Fruit fly (Drosophila melanogaster) whole organism, embryonic: ENCODE data around the gene CG12661.
A peak's percentile ranks its signal among the peaks of the same experiment; 100 is the strongest.

Experiments used
- Asciz ChIP-seq: fragments of 200-800 bp; sonication (Bioruptor generic); optimal IDR thresholded peaks from 2 replicates; lab custom pipeline; 2017; ENCODE audit warnings: missing biosample characterization, mild to moderate bottlenecking, missing genetic modification characterization, missing genetic modification reagents
- B-H2 ChIP-seq: fragments of 200-800 bp; sonication (Bioruptor generic); optimal IDR thresholded peaks from 2 replicates; lab custom pipeline; 2018; ENCODE audit warnings: missing biosample characterization, mild to moderate bottlenecking, missing genetic modification characterization
- CG1024 ChIP-seq: fragments of 200-800 bp; sonication (Bioruptor generic); IDR thresholded peaks from 2 replicates; pipeline ENCODE4 v1.3.6; 2022; ENCODE audit warnings: missing biosample characterization, missing genetic modification characterization
- CG10431 ChIP-seq: fragments of 200-800 bp; sonication (Bioruptor generic); optimal IDR thresholded peaks from 3 replicates; lab custom pipeline; 2018; ENCODE audit warnings: missing biosample characterization, mild to moderate bottlenecking, missing genetic modification characterization
- CG13624 ChIP-seq: fragments of 200-800 bp; sonication (Bioruptor generic); optimal IDR thresholded peaks from 2 replicates; lab custom pipeline; 2016; ENCODE audit warnings: missing biosample characterization, missing genetic modification characterization
- CG16815 ChIP-seq: fragments of 200-800 bp; sonication (Bioruptor generic); optimal IDR thresholded peaks from 3 replicates; lab custom pipeline; 2017; ENCODE audit warnings: missing biosample characterization, mild to moderate bottlenecking, missing genetic modification characterization
- CG17359 ChIP-seq: fragments of 200-800 bp; sonication (Bioruptor generic); optimal IDR thresholded peaks from 3 replicates; lab custom pipeline; 2018; ENCODE audit warnings: missing biosample characterization, mild to moderate bottlenecking, missing genetic modification characterization, moderate library complexity
- CG17802 ChIP-seq: fragments of 200-800 bp; sonication (Bioruptor generic); optimal IDR thresholded peaks from 2 replicates; lab custom pipeline; 2018; ENCODE audit warnings: missing biosample characterization, mild to moderate bottlenecking, missing genetic modification characterization, moderate library complexity
- CG18599 ChIP-seq: fragments of 200-800 bp; sonication (Bioruptor generic); optimal IDR thresholded peaks from 3 replicates; lab custom pipeline; 2017; ENCODE audit warnings: missing biosample characterization, missing genetic modification characterization, mild to moderate bottlenecking, moderate library complexity, missing genetic modification reagents
- CG3838 ChIP-seq: fragments of 200-800 bp; sonication (Bioruptor generic); optimal IDR thresholded peaks from 3 replicates; lab custom pipeline; 2016; ENCODE audit warnings: missing biosample characterization, missing genetic modification characterization
- CG7357 ChIP-seq: fragments of 200-800 bp; sonication (Bioruptor generic); IDR thresholded peaks from 3 replicates; pipeline ENCODE4 v1.3.6; 2022; ENCODE audit warnings: missing biosample characterization, missing genetic modification characterization
- CG7928 ChIP-seq: fragments of 200-800 bp; sonication (Bioruptor generic); optimal IDR thresholded peaks from 2 replicates; lab custom pipeline; 2017; ENCODE audit warnings: missing biosample characterization, mild to moderate bottlenecking, missing genetic modification characterization
- CG8281 ChIP-seq: fragments of 200-800 bp; sonication (Bioruptor generic); optimal IDR thresholded peaks from 2 replicates; lab custom pipeline; 2018; ENCODE audit warnings: missing biosample characterization, mild to moderate bottlenecking, missing genetic modification characterization, moderate library complexity
- CG8290 ChIP-seq, 3 experiments: fragments of 200-800 bp; sonication (Bioruptor generic); optimal IDR thresholded peaks; 2 replicates each; lab custom pipeline; 2016 to 2019; ENCODE audit warnings: missing biosample characterization in 3 of 3, missing genetic modification characterization in 3 of 3, mild to moderate bottlenecking in 2 of 3, moderate library complexity in 1 of 3
- CG9437 ChIP-seq: fragments of 200-800 bp; sonication (Bioruptor generic); optimal IDR thresholded peaks from 2 replicates; lab custom pipeline; 2018; ENCODE audit warnings: missing biosample characterization, mild to moderate bottlenecking, missing genetic modification characterization
- Drgx ChIP-seq: fragments of 200-800 bp; sonication (Bioruptor generic); IDR thresholded peaks from 2 replicates; pipeline ENCODE4 v1.3.6; 2022; ENCODE audit warnings: missing biosample characterization, missing genetic modification characterization
- E2f1 ChIP-seq: fragments of 200-800 bp; sonication (Bioruptor generic); IDR thresholded peaks from 2 replicates; pipeline ENCODE4 v1.3.6; 2022; ENCODE audit warnings: missing biosample characterization, missing genetic modification characterization
- Elba2 ChIP-seq: fragments of 200-800 bp; sonication (Bioruptor generic); optimal IDR thresholded peaks from 3 replicates; lab custom pipeline; 2016; ENCODE audit warnings: missing biosample characterization, missing genetic modification characterization
- Gsc ChIP-seq: fragments of 200-800 bp; sonication (Bioruptor generic); IDR thresholded peaks from 2 replicates; pipeline ENCODE4 v1.3.6; 2022; ENCODE audit warnings: missing biosample characterization, missing genetic modification characterization
- H15 ChIP-seq: fragments of 200-800 bp; sonication (Bioruptor generic); IDR thresholded peaks from 3 replicates; pipeline ENCODE4 v1.3.6; 2022; ENCODE audit warnings: missing biosample characterization, missing genetic modification characterization
- HLH4C ChIP-seq: fragments of 200-800 bp; sonication (Bioruptor generic); IDR thresholded peaks from 3 replicates; pipeline ENCODE4 v1.3.6; 2022; ENCODE audit warnings: missing biosample characterization, missing genetic modification characterization; ENCODE audit not compliant: partially characterized antibody
- MESR4 ChIP-seq: fragments of 200-800 bp; sonication (Bioruptor generic); optimal IDR thresholded peaks from 2 replicates; lab custom pipeline; 2018; ENCODE audit warnings: missing biosample characterization, mild to moderate bottlenecking, missing genetic modification characterization, moderate library complexity
- NfI ChIP-seq: fragments of 200-800 bp; sonication (Bioruptor generic); optimal IDR thresholded peaks from 3 replicates; lab custom pipeline; 2018; ENCODE audit warnings: missing biosample characterization, mild to moderate bottlenecking, missing genetic modification characterization, moderate library complexity
- ac ChIP-seq: fragments of 200-800 bp; sonication (Bioruptor generic); optimal IDR thresholded peaks from 3 replicates; lab custom pipeline; 2017; ENCODE audit warnings: missing biosample characterization, mild to moderate bottlenecking, missing genetic modification characterization
- chif ChIP-seq, 2 experiments: fragments of 200-800 bp; sonication (Bioruptor generic); optimal IDR thresholded peaks; 3 replicates each; lab custom pipeline; 2016; ENCODE audit warnings: missing biosample characterization in 2 of 2, missing genetic modification characterization in 2 of 2
- chm ChIP-seq: fragments of 200-800 bp; sonication (Bioruptor generic); IDR thresholded peaks from 2 replicates; pipeline ENCODE4 v1.3.6; 2022; ENCODE audit warnings: missing biosample characterization, missing genetic modification characterization
- crc ChIP-seq: fragments of 200-800 bp; sonication (Bioruptor generic); optimal IDR thresholded peaks from 2 replicates; lab custom pipeline; 2016; ENCODE audit warnings: missing biosample characterization, missing genetic modification characterization
- crol ChIP-seq: fragments of 200-800 bp; sonication (Bioruptor generic); IDR thresholded peaks from 2 replicates; pipeline ENCODE4 v1.3.6; 2022; ENCODE audit warnings: missing biosample characterization, missing genetic modification characterization
- crp ChIP-seq, 2 experiments: fragments of 200-800 bp; sonication (Bioruptor generic); optimal IDR thresholded peaks; 2 replicates in 1 of 2; 3 replicates in 1 of 2; lab custom pipeline; 2017; ENCODE audit warnings: missing biosample characterization in 2 of 2, missing genetic modification characterization in 2 of 2, mild to moderate bottlenecking in 1 of 2, moderate library complexity in 1 of 2
- dm ChIP-seq: fragments of 200-800 bp; sonication (Bioruptor generic); optimal IDR thresholded peaks from 3 replicates; lab custom pipeline; 2016; ENCODE audit warnings: missing biosample characterization, missing genetic modification characterization
- dmrt99B ChIP-seq: fragments of 200-800 bp; sonication (Bioruptor generic); optimal IDR thresholded peaks from 2 replicates; lab custom pipeline; 2018; ENCODE audit warnings: missing biosample characterization, mild to moderate bottlenecking, missing genetic modification characterization, moderate library complexity
- en ChIP-seq: fragments of 200-800 bp; sonication (Bioruptor generic); optimal IDR thresholded peaks from 2 replicates; lab custom pipeline; 2016; ENCODE audit warnings: missing biosample characterization, missing genetic modification characterization
- fd96Cb ChIP-seq: fragments of 200-800 bp; sonication (Bioruptor generic); optimal IDR thresholded peaks from 2 replicates; lab custom pipeline; 2018; ENCODE audit warnings: missing biosample characterization, mild to moderate bottlenecking, missing genetic modification characterization, moderate library complexity
- gce ChIP-seq: fragments of 200-800 bp; sonication (Bioruptor generic); IDR thresholded peaks from 3 replicates; pipeline ENCODE4 v1.3.6; 2022; ENCODE audit warnings: missing biosample characterization, missing genetic modification characterization
- gt ChIP-seq: fragments of 200-800 bp; sonication (Bioruptor generic); IDR thresholded peaks from 2 replicates; pipeline ENCODE4 v1.3.6; 2022; ENCODE audit warnings: missing biosample characterization, missing genetic modification characterization
- lmd ChIP-seq: fragments of 200-800 bp; sonication (Bioruptor generic); IDR thresholded peaks from 2 replicates; pipeline ENCODE4 v1.3.6; 2022; ENCODE audit warnings: missing biosample characterization, missing genetic modification characterization
- lov ChIP-seq, 2 experiments: fragments of 200-800 bp in 1 of 2; fragments of >200 bp in 1 of 2; sonication (Bioruptor generic) in 1 of 2; IDR thresholded peaks in 1 of 2; optimal IDR thresholded peaks in 1 of 2; 2 replicates in 1 of 2; 3 replicates in 1 of 2; pipeline versions ENCODE4 v1.3.6 to Lab custom; 2017 to 2022; ENCODE audit warnings: missing biosample characterization in 1 of 2, missing genetic modification characterization in 1 of 2
- otp ChIP-seq: fragments of 200-800 bp; sonication (Bioruptor generic); IDR thresholded peaks from 3 replicates; pipeline ENCODE4, ENCODE4 v1.3.6; 2022; ENCODE audit warnings: missing biosample characterization, missing genetic modification characterization
- pita ChIP-seq: fragments of 200-800 bp; sonication (Bioruptor generic); optimal IDR thresholded peaks from 2 replicates; lab custom pipeline; 2017; ENCODE audit warnings: missing biosample characterization, mild to moderate bottlenecking, missing genetic modification characterization
- pum ChIP-seq: fragments of 200-800 bp; sonication (Bioruptor generic); optimal IDR thresholded peaks from 2 replicates; lab custom pipeline; 2016; ENCODE audit warnings: missing biosample characterization, missing genetic modification characterization
- sens ChIP-seq: fragments of 200-800 bp; sonication (Bioruptor generic); peaks from one replicate; lab custom pipeline; 2016; ENCODE audit warnings: missing biosample characterization, missing genetic modification characterization
- sim ChIP-seq: fragments of 200-800 bp; sonication (Bioruptor generic); IDR thresholded peaks from 2 replicates; pipeline ENCODE4 v1.3.6; 2022; ENCODE audit warnings: missing biosample characterization, missing genetic modification characterization
- tin ChIP-seq: fragments of 200-800 bp; sonication (Bioruptor generic); optimal IDR thresholded peaks from 3 replicates; lab custom pipeline; 2016; ENCODE audit warnings: missing biosample characterization, missing genetic modification characterization
- tna ChIP-seq: fragments of 200-800 bp; sonication (Bioruptor generic); IDR thresholded peaks from 2 replicates; pipeline ENCODE4 v1.3.6; 2022; ENCODE audit warnings: missing biosample characterization, missing genetic modification characterization; ENCODE audit not compliant: partially characterized antibody
- toy ChIP-seq: fragments of 200-800 bp; sonication (Bioruptor generic); IDR thresholded peaks from 2 replicates; pipeline ENCODE4 v1.3.6; 2022; ENCODE audit warnings: missing biosample characterization, missing genetic modification characterization
- unpg ChIP-seq: fragments of 200-800 bp; sonication (Bioruptor generic); optimal IDR thresholded peaks from 3 replicates; lab custom pipeline; 2018; ENCODE audit warnings: missing biosample characterization, mild to moderate bottlenecking, missing genetic modification characterization, moderate library complexity
- usp ChIP-seq: fragments of >200 bp; optimal IDR thresholded peaks from 2 replicates; lab custom pipeline; 2017; ENCODE audit warnings: missing biosample characterization, missing genetic modification characterization
- z ChIP-seq: fragments of 200-800 bp; sonication (Bioruptor generic); IDR thresholded peaks from 3 replicates; pipeline ENCODE4 v1.3.6; 2022; ENCODE audit warnings: missing biosample characterization, missing genetic modification characterization

Gene CG12661

DNA sequence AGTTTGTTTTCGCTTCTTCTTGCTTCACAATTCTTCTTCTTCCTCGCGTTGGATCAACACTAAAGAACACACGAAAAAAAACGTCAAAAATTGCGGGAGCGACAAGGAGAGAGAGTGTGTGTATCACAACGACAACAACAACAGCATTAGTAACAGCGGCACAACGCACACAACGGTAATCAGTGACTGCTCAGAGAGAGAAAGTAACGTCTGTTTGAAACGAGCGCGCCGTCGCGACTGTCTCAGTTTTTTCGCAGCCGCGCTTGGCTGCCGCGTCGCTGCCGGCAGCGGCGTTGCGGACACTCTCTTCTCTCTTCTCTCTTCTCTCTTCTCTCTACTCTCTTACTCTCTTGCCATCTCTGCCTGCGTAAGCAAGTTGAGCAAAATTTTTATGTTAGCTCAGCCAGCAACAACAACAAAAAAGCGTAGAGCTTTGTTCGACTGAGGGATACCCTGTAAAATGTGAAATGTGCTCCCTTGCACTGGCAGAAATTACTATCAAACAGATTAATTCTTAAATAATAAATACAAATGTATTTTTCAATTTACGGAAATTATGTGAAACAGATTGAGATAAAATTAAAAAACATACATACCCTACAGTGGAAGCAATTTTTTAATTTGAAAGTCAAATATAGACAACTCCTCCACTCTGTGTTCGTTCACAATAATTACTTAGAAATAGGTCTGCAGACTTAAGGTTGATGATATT, 31.8 kb downstream of the CG12661 start (continued):
- TF ChIP-seq lov (optimal IDR thresholded peaks at IDR 0.05; lab: Kevin White, UChicago) = no peak
- no peak for TF ChIP-seq lov (GFP tag; IDR thresholded peaks at IDR 0.05; lab: Robert Waterston, UW)
- TF ChIP-seq crp (GFP tag; optimal IDR thresholded peaks at IDR 0.05; lab: Kevin White, UChicago) = peak in 1 of 2 experiments; percentile 18
- TF ChIP-seq crc (GFP tag; lab: Kevin White, UChicago) = no peak
- peak; percentile 53 for TF ChIP-seq tin
- TF ChIP-seq CG10431 (GFP tag; lab: Kevin White, UChicago) = peak; percentile 31
- 0 out of 2 replicates have a peak, but pooled peaks have one; percentile 37 for TF ChIP-seq CG1024 (GFP tag; lab: Robert Waterston, UW)
- TF ChIP-seq z (GFP tag; lab: Robert Waterston, UW) = 0 out of 3 replicates have a peak, but pooled peaks have one; percentile 36
- TF ChIP-seq chm (GFP tag; lab: Robert Waterston, UW) = peak; percentile 49
- peak; percentile 41 for TF ChIP-seq CG16815 (GFP tag; lab: Kevin White, UChicago)
- peak; percentile 90 for TF ChIP-seq sens (GFP tag; lab: Kevin White, UChicago)
- TF ChIP-seq en = no peak
- peak; percentile 15 for TF ChIP-seq pum (GFP tag; lab: Kevin White, UChicago)
- TF ChIP-seq Elba2 (GFP tag; lab: Kevin White, UChicago) = no peak
- peak; percentile 19 to 26 for TF ChIP-seq chif (GFP tag; optimal IDR thresholded peaks at IDR 0.05; lab: Kevin White, UChicago)
- TF ChIP-seq CG8290 (GFP tag; optimal IDR thresholded peaks at IDR 0.05; lab: Kevin White, UChicago) = peak; percentile 49
- peak; percentile 12 to 60 for TF ChIP-seq CG8290 (tag; optimal IDR thresholded peaks at IDR 0.05; lab: Kevin White, UChicago)
- no peak for TF ChIP-seq usp (GFP tag; lab: Kevin White, UChicago)
- no peak for TF ChIP-seq ac
- TF ChIP-seq Gsc (GFP tag; lab: Robert Waterston, UW) = 0 out of 2 replicates have a peak, but pooled peaks have one; percentile 29
- peak; percentile 81 for TF ChIP-seq CG17359 (tag; lab: Kevin White, UChicago)
- TF ChIP-seq dmrt99B (tag; lab: Kevin White, UChicago) = peak; percentile 86
- TF ChIP-seq lmd = peak; percentile 77
- TF ChIP-seq gt = no peak
- TF ChIP-seq Drgx (GFP tag; lab: Robert Waterston, UW) = 0 out of 2 replicates have a peak, but pooled peaks have one; percentile 58
- TF ChIP-seq H15 (GFP tag; lab: Robert Waterston, UW) = no peak
- no peak for TF ChIP-seq CG3838 (GFP tag; lab: Kevin White, UChicago)
- TF ChIP-seq CG17802 (tag; lab: Kevin White, UChicago) = peak; percentile 30
- no peak for TF ChIP-seq B-H2
- peak; percentile 66 for TF ChIP-seq Asciz
- TF ChIP-seq CG7928 (GFP tag; lab: Kevin White, UChicago) = no peak
- TF ChIP-seq CG9437 (GFP tag; lab: Kevin White, UChicago) = peak; percentile 73
- no peak for TF ChIP-seq tna
- TF ChIP-seq pita (GFP tag; lab: Kevin White, UChicago) = no peak
- peak; percentile 68 for TF ChIP-seq unpg (GFP tag; lab: Kevin White, UChicago)
- TF ChIP-seq crol (GFP tag; lab: Robert Waterston, UW) = peak; percentile 37; the same call in 1 of the 2 replicates
- TF ChIP-seq fd96Cb (tag; lab: Kevin White, UChicago) = peak; percentile 79
- peak; percentile 63 for TF ChIP-seq otp (GFP tag; lab: Robert Waterston, UW)
- TF ChIP-seq CG8281 (tag; lab: Kevin White, UChicago) = peak; percentile 43
- TF ChIP-seq HLH4C (GFP tag; lab: Robert Waterston, UW) = no peak
- peak; percentile 57; the same call in 1 of the 3 replicates for TF ChIP-seq CG7357
- peak; percentile 49 for TF ChIP-seq CG18599 (GFP tag; lab: Kevin White, UChicago)
- peak; percentile 72 for TF ChIP-seq E2f1
- peak; percentile 74 for TF ChIP-seq NfI (GFP tag; lab: Kevin White, UChicago)
- no peak for TF ChIP-seq toy (GFP tag; lab: Robert Waterston, UW)
- TF ChIP-seq gce = 0 out of 3 replicates have a peak, but pooled peaks have one; percentile 64
- TF ChIP-seq sim (GFP tag; lab: Robert Waterston, UW) = 0 out of 2 replicates have a peak, but pooled peaks have one; percentile 16
- peak; percentile 4 for TF ChIP-seq dm
- no peak for TF ChIP-seq MESR4
- peak; percentile 38 for TF ChIP-seq CG13624 (GFP tag; lab: Kevin White, UChicago)
